Fruit fly (Drosophila melanogaster): ENCODE data around the gene Remo.

DNA sequence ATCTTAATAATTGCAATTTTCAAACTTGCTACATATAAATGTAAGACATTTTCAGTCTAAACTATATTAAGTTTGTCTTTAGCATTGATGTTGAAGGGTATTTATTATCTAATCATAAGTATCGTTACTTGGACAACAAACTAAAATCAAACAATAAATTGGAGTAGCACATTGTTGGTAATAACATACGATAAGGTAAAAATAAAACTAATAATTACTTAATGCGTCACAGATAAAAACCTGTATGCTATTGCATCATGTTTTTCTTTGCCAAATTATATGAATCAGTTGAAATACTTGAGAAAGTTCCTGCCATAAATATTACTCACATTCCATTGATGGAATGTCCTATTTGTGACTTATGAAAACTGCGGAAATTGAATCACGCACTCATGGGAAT lies 47.0 kb upstream of the Remo start:
- TF ChIP-seq pan (optimal IDR thresholded peaks at IDR 0.05) (no peak), CG8478 (optimal IDR thresholded peaks at IDR 0.05) (no peak), usp (GFP tag; optimal IDR thresholded peaks at IDR 0.05) (no peak), EcR (GFP tag; optimal IDR thresholded peaks at IDR 0.05) (no peak), psq (optimal IDR thresholded peaks at IDR 0.05) (no peak)

Data from whole organism.